Fruit fly (Drosophila melanogaster) whole organism, embryonic: ENCODE data around the gene CG7878.

Experiments
- Antp ChIP-seq: fragments of 200-800 bp; sonication (Bioruptor generic); optimal IDR thresholded peaks from 3 replicates; lab custom pipeline; 2016; ENCODE audit warnings: missing biosample characterization, missing genetic modification characterization
- CG10565 ChIP-seq: fragments of 200-800 bp; sonication (Bioruptor generic); optimal IDR thresholded peaks from 3 replicates; lab custom pipeline; 2016; ENCODE audit warnings: missing biosample characterization, mild to moderate bottlenecking, missing genetic modification characterization
- CG11456 ChIP-seq: fragments of 200-800 bp; sonication (Bioruptor generic); IDR thresholded peaks from 3 replicates; pipeline ENCODE4 v1.3.6; 2022; ENCODE audit warnings: missing biosample characterization, missing genetic modification characterization
- CG12942 ChIP-seq: fragments of 200-800 bp; sonication (Bioruptor generic); optimal IDR thresholded peaks from 3 replicates; lab custom pipeline; 2016; ENCODE audit warnings: missing biosample characterization, missing genetic modification characterization
- CG13894 ChIP-seq: fragments of 200-800 bp; sonication (Bioruptor generic); optimal IDR thresholded peaks from 3 replicates; lab custom pipeline; 2018; ENCODE audit warnings: missing biosample characterization, mild to moderate bottlenecking, missing genetic modification characterization, moderate library complexity
- CG14860 ChIP-seq: fragments of 200-800 bp; sonication (Bioruptor generic); IDR thresholded peaks from 3 replicates; pipeline ENCODE4 v1.3.6; 2022; ENCODE audit warnings: missing biosample characterization, missing genetic modification characterization; ENCODE audit not compliant: partially characterized antibody
- CG15514 ChIP-seq: fragments of 200-800 bp; sonication (Bioruptor generic); optimal IDR thresholded peaks from 3 replicates; lab custom pipeline; 2017; ENCODE audit warnings: missing biosample characterization, missing genetic modification characterization, mild to moderate bottlenecking, moderate library complexity, missing genetic modification reagents
- CG15696 ChIP-seq: fragments of 200-800 bp; sonication (Bioruptor generic); optimal IDR thresholded peaks from 2 replicates; lab custom pipeline; 2019; ENCODE audit warnings: missing biosample characterization, mild to moderate bottlenecking, missing genetic modification characterization, moderate library complexity
- CG17829 ChIP-seq: fragments of 200-800 bp; optimal IDR thresholded peaks from 2 replicates; lab custom pipeline; 2019; ENCODE audit warnings: missing biosample characterization, mild to moderate bottlenecking, missing genetic modification characterization, moderate library complexity
- CG17912 ChIP-seq: fragments of 200-800 bp; sonication (Bioruptor generic); optimal IDR thresholded peaks from 2 replicates; lab custom pipeline; 2018; ENCODE audit warnings: missing biosample characterization, mild to moderate bottlenecking, missing genetic modification characterization
- CG1832 ChIP-seq: fragments of 200-800 bp; sonication (Bioruptor generic); optimal IDR thresholded peaks from 2 replicates; lab custom pipeline; 2017; ENCODE audit warnings: missing biosample characterization, mild to moderate bottlenecking, missing genetic modification characterization, inconsistent platforms
- CG30403 ChIP-seq: fragments of 200-800 bp; sonication (Bioruptor generic); optimal IDR thresholded peaks from 3 replicates; lab custom pipeline; 2016; ENCODE audit warnings: missing biosample characterization, missing genetic modification characterization
- CG31388 ChIP-seq: fragments of 200-800 bp; sonication (Bioruptor generic); optimal IDR thresholded peaks from 2 replicates; lab custom pipeline; 2016; ENCODE audit warnings: missing biosample characterization, missing genetic modification characterization
- CG31441 ChIP-seq: fragments of 200-800 bp; sonication (Bioruptor generic); IDR thresholded peaks from 2 replicates; pipeline ENCODE4 v1.3.6; 2022; ENCODE audit warnings: missing biosample characterization, missing genetic modification characterization
- CG4328 ChIP-seq: fragments of 200-800 bp; sonication (Bioruptor generic); optimal IDR thresholded peaks from 3 replicates; lab custom pipeline; 2017; ENCODE audit warnings: missing biosample characterization, missing genetic modification reagents, missing genetic modification characterization
- CG4854 ChIP-seq: fragments of 200-800 bp; sonication (Bioruptor generic); optimal IDR thresholded peaks from 2 replicates; lab custom pipeline; 2016; ENCODE audit warnings: missing biosample characterization, missing genetic modification characterization, inconsistent platforms
- CG6765 ChIP-seq: fragments of 200-800 bp; sonication (Bioruptor generic); optimal IDR thresholded peaks from 3 replicates; lab custom pipeline; 2017; ENCODE audit warnings: missing biosample characterization, mild to moderate bottlenecking, missing genetic modification characterization
- CG6791 ChIP-seq: fragments of 200-800 bp; sonication (Bioruptor generic); IDR thresholded peaks from 3 replicates; pipeline ENCODE4 v1.3.6; 2022; ENCODE audit warnings: missing biosample characterization, missing genetic modification characterization; ENCODE audit not compliant: partially characterized antibody
- CG7963 ChIP-seq: fragments of 200-800 bp; sonication (Bioruptor generic); IDR thresholded peaks from 3 replicates; pipeline ENCODE4 v1.3.6; 2022; ENCODE audit warnings: missing biosample characterization, missing genetic modification characterization; ENCODE audit not compliant: partially characterized antibody
- CG8359 ChIP-seq: fragments of 200-800 bp; sonication (Bioruptor generic); optimal IDR thresholded peaks from 2 replicates; lab custom pipeline; 2017; ENCODE audit warnings: missing biosample characterization, mild to moderate bottlenecking, missing genetic modification characterization, borderline replicate concordance
- CG8924 ChIP-seq: fragments of 200-800 bp; optimal IDR thresholded peaks from 3 replicates; lab custom pipeline; 2019; ENCODE audit warnings: missing biosample characterization, mild to moderate bottlenecking, missing genetic modification characterization, moderate library complexity
- CHES-1-like ChIP-seq: fragments of 200-800 bp; sonication (Bioruptor generic); optimal IDR thresholded peaks from 2 replicates; lab custom pipeline; 2016; ENCODE audit warnings: missing biosample characterization, missing genetic modification characterization
- Fer3 ChIP-seq: fragments of 200-800 bp; sonication (Bioruptor generic); optimal IDR thresholded peaks from 2 replicates; lab custom pipeline; 2018; ENCODE audit warnings: missing biosample characterization, mild to moderate bottlenecking, missing genetic modification characterization, moderate library complexity
- Hey ChIP-seq: fragments of 200-800 bp; sonication (Bioruptor generic); optimal IDR thresholded peaks from 3 replicates; lab custom pipeline; 2018; ENCODE audit warnings: missing biosample characterization, mild to moderate bottlenecking, missing genetic modification characterization
- Hsf ChIP-seq: fragments of 200-800 bp; sonication (Bioruptor generic); optimal IDR thresholded peaks from 3 replicates; lab custom pipeline; 2016; ENCODE audit warnings: missing biosample characterization, missing genetic modification characterization
- Lhr ChIP-seq: fragments of 200-800 bp; sonication (Bioruptor generic); optimal IDR thresholded peaks from 3 replicates; lab custom pipeline; 2017; ENCODE audit warnings: mild to moderate bottlenecking, missing biosample characterization, missing genetic modification reagents, missing genetic modification characterization
- Med ChIP-seq: fragments of 200-800 bp; sonication (Bioruptor generic); peaks from one replicate; lab custom pipeline; 2016; ENCODE audit warnings: missing biosample characterization, missing genetic modification characterization, mild to moderate bottlenecking, inconsistent platforms, moderate library complexity
- Meics ChIP-seq: fragments of 200-800 bp; sonication (Bioruptor generic); optimal IDR thresholded peaks from 2 replicates; lab custom pipeline; 2017; ENCODE audit warnings: missing biosample characterization, mild to moderate bottlenecking, missing genetic modification characterization
- NC2β ChIP-seq: fragments of 200-800 bp; sonication (Bioruptor generic); optimal IDR thresholded peaks from 2 replicates; lab custom pipeline; 2016; ENCODE audit warnings: missing biosample characterization, missing genetic modification characterization
- NfI ChIP-seq: fragments of 200-800 bp; sonication (Bioruptor generic); optimal IDR thresholded peaks from 3 replicates; lab custom pipeline; 2018; ENCODE audit warnings: missing biosample characterization, mild to moderate bottlenecking, missing genetic modification characterization, moderate library complexity
- Poxn ChIP-seq: fragments of 200-800 bp; sonication (Bioruptor generic); IDR thresholded peaks from 2 replicates; pipeline ENCODE4 v1.3.6; 2022; ENCODE audit warnings: missing biosample characterization, missing genetic modification characterization
- Spps ChIP-seq: fragments of 200-800 bp; sonication (Bioruptor generic); optimal IDR thresholded peaks from 2 replicates; lab custom pipeline; 2018; ENCODE audit warnings: missing biosample characterization, mild to moderate bottlenecking, missing genetic modification characterization
- Usf ChIP-seq: fragments of 200-800 bp; sonication (Bioruptor generic); optimal IDR thresholded peaks from 2 replicates; lab custom pipeline; 2017; ENCODE audit warnings: missing genotype, missing biosample characterization, missing genetic modification characterization
- ara ChIP-seq: fragments of 200-800 bp; sonication (Bioruptor generic); IDR thresholded peaks from 2 replicates; pipeline ENCODE4 v1.3.6; 2022; ENCODE audit warnings: missing biosample characterization, missing genetic modification characterization
- bbx ChIP-seq: fragments of 200-800 bp; sonication (Bioruptor generic); IDR thresholded peaks from 2 replicates; pipeline ENCODE4 v1.3.6; 2022; ENCODE audit warnings: missing biosample characterization, missing genetic modification characterization; ENCODE audit not compliant: partially characterized antibody
- chm ChIP-seq: fragments of 200-800 bp; sonication (Bioruptor generic); IDR thresholded peaks from 2 replicates; pipeline ENCODE4 v1.3.6; 2022; ENCODE audit warnings: missing biosample characterization, missing genetic modification characterization
- chn ChIP-seq: fragments of 200-800 bp; sonication (Bioruptor generic); optimal IDR thresholded peaks from 2 replicates; lab custom pipeline; 2016; ENCODE audit warnings: missing biosample characterization, missing genetic modification characterization
- ci ChIP-seq: fragments of 200-800 bp; sonication (Bioruptor generic); IDR thresholded peaks from 3 replicates; pipeline ENCODE4 v1.3.6; 2022; ENCODE audit warnings: missing biosample characterization, missing genetic modification characterization
- fd102C ChIP-seq: fragments of 200-800 bp; sonication (Bioruptor generic); optimal IDR thresholded peaks from 2 replicates; lab custom pipeline; 2018; ENCODE audit warnings: missing biosample characterization, mild to moderate bottlenecking, missing genetic modification characterization, moderate library complexity
- fd96Cb ChIP-seq: fragments of 200-800 bp; sonication (Bioruptor generic); optimal IDR thresholded peaks from 2 replicates; lab custom pipeline; 2018; ENCODE audit warnings: missing biosample characterization, mild to moderate bottlenecking, missing genetic modification characterization, moderate library complexity
- jing ChIP-seq: fragments of 200-800 bp; sonication (Bioruptor generic); optimal IDR thresholded peaks from 2 replicates; lab custom pipeline; 2018; ENCODE audit warnings: missing biosample characterization, mild to moderate bottlenecking, missing genetic modification characterization
- kay ChIP-seq: fragments of 200-800 bp; sonication (Bioruptor generic); optimal IDR thresholded peaks from 2 replicates; lab custom pipeline; 2016; ENCODE audit warnings: missing biosample characterization, missing genetic modification characterization
- klu ChIP-seq: fragments of 200-800 bp; sonication (Bioruptor generic); IDR thresholded peaks from 2 replicates; pipeline ENCODE4 v1.3.6; 2022; ENCODE audit warnings: missing biosample characterization, missing genetic modification characterization
- lbe ChIP-seq: fragments of 200-800 bp; sonication (Bioruptor generic); optimal IDR thresholded peaks from 2 replicates; lab custom pipeline; 2016; ENCODE audit warnings: missing biosample characterization, mild to moderate bottlenecking, missing genetic modification characterization
- lmd ChIP-seq: fragments of 200-800 bp; sonication (Bioruptor generic); IDR thresholded peaks from 2 replicates; pipeline ENCODE4 v1.3.6; 2022; ENCODE audit warnings: missing biosample characterization, missing genetic modification characterization
- odd ChIP-seq: fragments of 200-800 bp; sonication (Bioruptor generic); optimal IDR thresholded peaks from 2 replicates; lab custom pipeline; 2017; ENCODE audit warnings: missing biosample characterization, mild to moderate bottlenecking, missing genetic modification characterization
- repo ChIP-seq: fragments of 200-800 bp; sonication (Bioruptor generic); optimal IDR thresholded peaks from 2 replicates; lab custom pipeline; 2016; ENCODE audit warnings: missing biosample characterization, missing genetic modification characterization
- schlank ChIP-seq: fragments of 200-800 bp; sonication (Bioruptor generic); optimal IDR thresholded peaks from 2 replicates; lab custom pipeline; 2018; ENCODE audit warnings: missing biosample characterization, mild to moderate bottlenecking, missing genetic modification characterization
- sd ChIP-seq: fragments of 200-800 bp; sonication (Bioruptor generic); optimal IDR thresholded peaks from 3 replicates; lab custom pipeline; 2018; ENCODE audit warnings: missing biosample characterization, mild to moderate bottlenecking, missing genetic modification characterization, moderate library complexity
- ssp ChIP-seq: fragments of 200-800 bp; sonication (Bioruptor generic); IDR thresholded peaks from 2 replicates; pipeline ENCODE4 v1.3.6; 2022; ENCODE audit warnings: missing biosample characterization, missing genetic modification characterization
- unc-4 ChIP-seq: fragments of 200-800 bp; sonication (Bioruptor generic); IDR thresholded peaks from 2 replicates; pipeline ENCODE4 v1.3.6; 2022; ENCODE audit warnings: missing biosample characterization, missing genetic modification characterization; ENCODE audit not compliant: partially characterized antibody

CG7878 gene

dm6 chr3R:8115205-8115604 is 7.3 kb upstream of the CG7878 start (continued):
- TF ChIP-seq lbe (GFP tag; lab: Kevin White, UChicago) (no peak), Hey (tag; lab: Kevin White, UChicago) (peak; percentile 36), Usf (GFP tag; lab: Kevin White, UChicago) (no peak), CG12942 (GFP tag; lab: Kevin White, UChicago) (no peak), CG4328 (GFP tag; lab: Kevin White, UChicago) (peak; percentile 26), unc-4 (no peak), Fer3 (peak; percentile 50), fd102C (GFP tag; lab: Kevin White, UChicago) (no peak), CG8359 (GFP tag; lab: Kevin White, UChicago) (no peak), Antp (GFP tag; lab: Kevin White, UChicago) (no peak), kay (GFP tag; lab: Kevin White, UChicago) (no peak), CG17912 (GFP tag; lab: Kevin White, UChicago) (peak; percentile 21), CG30403 (GFP tag; lab: Kevin White, UChicago) (no peak), CG8924 (tag; lab: Kevin White, UChicago) (no peak), CG10565 (GFP tag; lab: Kevin White, UChicago) (no peak), Lhr (GFP tag; lab: Kevin White, UChicago) (no peak), CG11456 (GFP tag; lab: Robert Waterston, UW) (no peak), CG17829 (tag; lab: Kevin White, UChicago) (no peak), sd (tag; lab: Kevin White, UChicago) (no peak), CG31388 (no peak), NfI (GFP tag; lab: Kevin White, UChicago) (no peak), klu (GFP tag; lab: Robert Waterston, UW) (no peak), CG15514 (peak; percentile 63), CG6791 (GFP tag; lab: Robert Waterston, UW) (no peak), jing (GFP tag; lab: Kevin White, UChicago) (no peak), NC2β (GFP tag; lab: Kevin White, UChicago) (no peak), CG14860 (no peak), Spps (no peak), schlank (tag; lab: Kevin White, UChicago) (peak; percentile 64), CG7963 (no peak), CG15696 (tag; lab: Kevin White, UChicago) (peak; percentile 7), ci (GFP tag; lab: Robert Waterston, UW) (0 out of 3 replicates have a peak, but pooled peaks have one; percentile 8), ssp (no peak), Poxn (no peak), ara (GFP tag; lab: Robert Waterston, UW) (no peak), CHES-1-like (GFP tag; lab: Kevin White, UChicago) (no peak), chn (GFP tag; lab: Kevin White, UChicago) (no peak), Hsf (GFP tag; lab: Kevin White, UChicago) (no peak), repo (GFP tag; lab: Kevin White, UChicago) (no peak), lmd (no peak), Med (GFP tag; lab: Kevin White, UChicago) (peak; percentile 79), bbx (GFP tag; lab: Robert Waterston, UW) (no peak), CG4854 (GFP tag; lab: Kevin White, UChicago) (no peak), chm (GFP tag; lab: Robert Waterston, UW) (peak; percentile 42; the same call in 1 of the 2 replicates), CG1832 (GFP tag; lab: Kevin White, UChicago) (no peak), CG13894 (tag; lab: Kevin White, UChicago) (peak; percentile 72), fd96Cb (tag; lab: Kevin White, UChicago) (no peak), odd (peak; percentile 46), Meics (peak; percentile 54), CG6765 (peak; percentile 80), CG31441 (GFP tag; lab: Robert Waterston, UW) (no peak)
